Fruit fly (Drosophila melanogaster): ENCODE data around the gene Diap1.

The Diap1 gene

DNA sequence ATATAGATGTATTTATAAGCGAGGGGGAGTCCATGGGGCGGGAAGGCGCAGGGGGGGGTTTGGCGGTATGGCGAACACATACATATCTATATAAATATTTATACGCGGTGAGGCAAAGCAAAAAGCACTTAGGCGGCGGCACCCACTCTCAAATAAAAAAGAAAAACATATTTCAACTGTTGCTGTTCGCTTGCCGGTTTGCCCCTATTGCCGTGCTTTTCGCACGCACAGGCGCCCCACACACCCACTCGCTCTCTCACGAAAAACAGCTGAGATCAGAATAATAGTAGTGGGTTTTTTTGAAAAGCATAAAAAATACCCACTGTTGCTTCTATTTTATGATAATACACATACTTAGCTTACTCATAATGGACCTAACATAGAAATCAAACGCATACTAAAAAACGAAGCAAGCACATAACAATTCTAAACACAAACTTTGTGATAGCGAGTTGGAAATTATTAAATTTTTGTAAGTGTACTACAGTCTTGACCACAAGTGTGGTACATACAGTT lies 49.6 kb downstream of the Diap1 start (continued):
- TF ChIP-seq CG2129 (GFP tag; IDR thresholded peaks at IDR 0.05; ENCODE audit: partially characterized antibody) (no peak), wdn (GFP tag; IDR thresholded peaks at IDR 0.05) (peak; percentile 38; the same call in 1 of the 2 replicates), ham (GFP tag; IDR thresholded peaks at IDR 0.05) (0 out of 2 replicates have a peak, but pooled peaks have one; percentile 45), Hmx (GFP tag; optimal IDR thresholded peaks at IDR 0.05) (peak; percentile 67), Sry-δ (GFP tag; optimal IDR thresholded peaks at IDR 0.05) (peak; percentile 0), nau (GFP tag; optimal IDR thresholded peaks at IDR 0.05) (peak; percentile 58), CG10321 (GFP tag; IDR thresholded peaks at IDR 0.05) (peak; percentile 33; the same call in 1 of the 2 replicates), CG10267 (tag; optimal IDR thresholded peaks at IDR 0.05) (peak; percentile 31), CG42726 (GFP tag; IDR thresholded peaks at IDR 0.05; ENCODE audit: partially characterized antibody) (no peak), Pdp1 (GFP tag; optimal IDR thresholded peaks at IDR 0.05) (peak; percentile 73 to 78), CoRest (tag; optimal IDR thresholded peaks at IDR 0.05) (peak; percentile 83), CG18599 (GFP tag; optimal IDR thresholded peaks at IDR 0.05) (peak; percentile 91), rib (GFP tag; IDR thresholded peaks at IDR 0.05) (peak; percentile 63), Tbp (GFP tag; optimal IDR thresholded peaks at IDR 0.05) (no peak), Gsc (GFP tag; IDR thresholded peaks at IDR 0.05) (no peak), mld (GFP tag; IDR thresholded peaks at IDR 0.05; ENCODE audit: partially characterized antibody) (no peak), unpg (GFP tag; optimal IDR thresholded peaks at IDR 0.05) (peak; percentile 76), mirr (GFP tag; optimal IDR thresholded peaks at IDR 0.05) (peak; percentile 81), CG16815 (GFP tag; optimal IDR thresholded peaks at IDR 0.05) (peak; percentile 50), CG9437 (GFP tag; optimal IDR thresholded peaks at IDR 0.05) (peak; percentile 65), Aef1 (GFP tag; IDR thresholded peaks at IDR 0.05) (peak; percentile 58), GATAe (GFP tag; conservative IDR thresholded peaks at IDR 0.05) (peak; percentile 40; the same call in 1 of the 2 replicates), CG8388 (GFP tag; optimal IDR thresholded peaks at IDR 0.05) (peak; percentile 49), CG2120 (GFP tag; optimal IDR thresholded peaks at IDR 0.05) (peak; percentile 95), Med (GFP tag) (peak; percentile 96), B-H2 (GFP tag; optimal IDR thresholded peaks at IDR 0.05) (peak; percentile 89), fu2 (GFP tag; optimal IDR thresholded peaks at IDR 0.05) (peak; percentile 80), Rfx (GFP tag; IDR thresholded peaks at IDR 0.05) (peak; percentile 83), seq (GFP tag; IDR thresholded peaks at IDR 0.05) (peak; percentile 62), Fer2 (tag; optimal IDR thresholded peaks at IDR 0.05) (peak; percentile 21), Ada2b (GFP tag; IDR thresholded peaks at IDR 0.05) (peak; percentile 68), Camta (GFP tag; optimal IDR thresholded peaks at IDR 0.05) (peak; percentile 67), CG12104 (GFP tag; optimal IDR thresholded peaks at IDR 0.05) (peak; percentile 44), inv (GFP tag; IDR thresholded peaks at IDR 0.05; ENCODE audit: partially characterized antibody) (no peak), lbe (GFP tag; optimal IDR thresholded peaks at IDR 0.05) (no peak), CG15073 (GFP tag; optimal IDR thresholded peaks at IDR 0.05) (no peak), CG30020 (tag; optimal IDR thresholded peaks at IDR 0.05) (no peak), bcd (GFP tag; optimal IDR thresholded peaks at IDR 0.05) (peak; percentile 84), disco-r (GFP tag; optimal IDR thresholded peaks at IDR 0.05) (peak; percentile 35), toy (GFP tag; IDR thresholded peaks at IDR 0.05) (0 out of 2 replicates have a peak, but pooled peaks have one; percentile 9), aop (GFP tag; IDR thresholded peaks at IDR 0.05) (no peak), CG15514 (GFP tag; optimal IDR thresholded peaks at IDR 0.05) (peak; percentile 72), CG1024 (GFP tag; IDR thresholded peaks at IDR 0.05) (no peak), Elba2 (GFP tag; optimal IDR thresholded peaks at IDR 0.05) (no peak), pzg (GFP tag; optimal IDR thresholded peaks at IDR 0.05) (peak; percentile 11), crc (GFP tag; optimal IDR thresholded peaks at IDR 0.05) (peak; percentile 67), CG18011 (GFP tag; optimal IDR thresholded peaks at IDR 0.05) (peak; percentile 66), lola (GFP tag; optimal IDR thresholded peaks at IDR 0.05) (no peak), ac (GFP tag; optimal IDR thresholded peaks at IDR 0.05) (no peak)
